Worm (Caenorhabditis elegans): Measurements from ENCODE around the gene smf-2.

ce11 chrX:6750145-6750544 is 31.6 kb upstream of the smf-2 start:
- peak; percentile 53 for TF ChIP-seq nhr-76 (tag; optimal IDR thresholded peaks at IDR 0.05)
- peak; percentile 51 for TF ChIP-seq nhr-237 (tag; optimal IDR thresholded peaks at IDR 0.05)
- TF ChIP-seq nhr-77 (tag; optimal IDR thresholded peaks at IDR 0.05) = peak; percentile 93
- TF ChIP-seq lin-15B (tag; optimal IDR thresholded peaks at IDR 0.05) = no peak
- peak; percentile 91 for TF ChIP-seq blmp-1 (tag; optimal IDR thresholded peaks at IDR 0.05)
- TF ChIP-seq pqm-1 (tag; optimal IDR thresholded peaks at IDR 0.05) = no peak
- TF ChIP-seq C34B4.2 (tag; optimal IDR thresholded peaks at IDR 0.05) = no peak
- peak; percentile 24 for TF ChIP-seq egl-13 (tag; optimal IDR thresholded peaks at IDR 0.05)
